Worm (Caenorhabditis elegans): ENCODE measurements around the gene T19A5.3.

DNA sequence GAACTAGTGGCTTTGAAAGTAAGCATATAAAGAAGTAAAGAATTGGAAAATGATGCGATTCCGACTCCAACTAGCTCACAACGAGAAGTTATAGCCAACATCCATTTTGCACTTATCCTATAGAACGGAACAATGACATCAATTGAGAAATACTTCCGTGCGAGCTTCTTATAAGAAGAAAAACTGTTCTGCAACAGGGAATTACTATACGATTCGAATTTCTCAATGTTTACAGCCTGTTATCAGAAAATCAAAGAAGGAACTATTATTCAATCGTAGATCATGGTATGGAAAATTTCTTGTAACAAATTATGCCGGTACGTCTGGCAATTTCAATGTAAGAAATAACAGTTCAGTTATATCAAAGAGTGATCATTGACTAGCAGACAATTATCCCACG, 41.9 kb upstream of the T19A5.3 start, which contains the start of gene str-85:
- TF ChIP-seq ceh-82 (tag; optimal IDR thresholded peaks at IDR 0.05) (no peak), unc-62 (GFP tag; optimal IDR thresholded peaks at IDR 0.05) (no peak)

All from whole organism, L2 larva.